Fruit fly (Drosophila melanogaster) whole organism, pupa: ENCODE data around the gene sim.

Experiments
- CG10348 ChIP-seq: fragments of 200-800 bp; sonication (Bioruptor generic); IDR thresholded peaks from 2 replicates; pipeline ENCODE4 v1.3.6; 2022; ENCODE audit warnings: missing biosample characterization, missing genetic modification characterization
- CG12605 ChIP-seq: fragments of 200-800 bp; sonication (Bioruptor generic); IDR thresholded peaks from 2 replicates; pipeline ENCODE4 v1.3.6; 2022; ENCODE audit warnings: missing biosample characterization, missing genetic modification characterization
- CG13204 ChIP-seq: fragments of 200-800 bp; sonication (Bioruptor generic); optimal IDR thresholded peaks from 2 replicates; lab custom pipeline; 2018; ENCODE audit warnings: missing biosample characterization, mild to moderate bottlenecking, missing genetic modification characterization, moderate library complexity
- CG14655 ChIP-seq: fragments of 200-800 bp; sonication (Bioruptor generic); optimal IDR thresholded peaks from 3 replicates; lab custom pipeline; 2017; ENCODE audit warnings: mild to moderate bottlenecking, missing biosample characterization, missing genetic modification reagents, missing genetic modification characterization
- CG15710 ChIP-seq: fragments of 200-800 bp; sonication (Bioruptor generic); optimal IDR thresholded peaks from 2 replicates; lab custom pipeline; 2018; ENCODE audit warnings: missing biosample characterization, mild to moderate bottlenecking, missing genetic modification characterization, moderate library complexity
- CG17806 ChIP-seq: fragments of 200-800 bp; sonication (Bioruptor generic); optimal IDR thresholded peaks from 2 replicates; lab custom pipeline; 2018; ENCODE audit warnings: missing biosample characterization, mild to moderate bottlenecking, missing genetic modification characterization, moderate library complexity
- CG32121 ChIP-seq: fragments of 200-800 bp; sonication (Bioruptor generic); IDR thresholded peaks from 2 replicates; pipeline ENCODE4 v1.3.6; 2022; ENCODE audit warnings: missing biosample characterization, missing genetic modification characterization
- CG34367 ChIP-seq: fragments of 200-800 bp; sonication (Bioruptor generic); optimal IDR thresholded peaks from 2 replicates; lab custom pipeline; 2018; ENCODE audit warnings: missing biosample characterization, mild to moderate bottlenecking, missing genetic modification characterization
- CG4496 ChIP-seq: fragments of 200-800 bp; sonication (Bioruptor generic); IDR thresholded peaks from 3 replicates; pipeline ENCODE4 v1.3.6; 2022; ENCODE audit warnings: missing biosample characterization, missing genetic modification characterization
- CG8159 ChIP-seq: fragments of 200-800 bp; sonication (Bioruptor generic); optimal IDR thresholded peaks from 3 replicates; lab custom pipeline; 2018; ENCODE audit warnings: missing biosample characterization, mild to moderate bottlenecking, missing genetic modification characterization, moderate library complexity
- CG8301 ChIP-seq: fragments of 200-800 bp; sonication (Bioruptor generic); optimal IDR thresholded peaks from 2 replicates; lab custom pipeline; 2018; ENCODE audit warnings: missing biosample characterization, mild to moderate bottlenecking, missing genetic modification characterization
- CG9948 ChIP-seq: fragments of 200-800 bp; sonication (Bioruptor generic); optimal IDR thresholded peaks from 2 replicates; lab custom pipeline; 2018; ENCODE audit warnings: missing biosample characterization, mild to moderate bottlenecking, missing genetic modification characterization, moderate library complexity
- D1 ChIP-seq: fragments of 200-800 bp; sonication (Bioruptor generic); optimal IDR thresholded peaks from 2 replicates; lab custom pipeline; 2018; ENCODE audit warnings: missing biosample characterization, mild to moderate bottlenecking, missing genetic modification characterization, moderate library complexity
- EcR ChIP-seq: fragments of 200-800 bp; sonication (Bioruptor generic); optimal IDR thresholded peaks from 3 replicates; lab custom pipeline; 2019; ENCODE audit warnings: missing biosample characterization, missing genetic modification characterization, mild to moderate bottlenecking, moderate library complexity, missing genetic modification reagents
- Ets98B ChIP-seq: fragments of 200-800 bp; sonication (Bioruptor generic); IDR thresholded peaks from 2 replicates; pipeline ENCODE4 v1.3.6; 2022; ENCODE audit warnings: missing biosample characterization, missing genetic modification characterization
- Pif1A ChIP-seq: fragments of 200-800 bp; sonication (Bioruptor generic); optimal IDR thresholded peaks from 3 replicates; lab custom pipeline; 2016; ENCODE audit warnings: missing biosample characterization, missing genetic modification characterization
- Pif1B ChIP-seq: fragments of 200-800 bp; sonication (Bioruptor generic); optimal IDR thresholded peaks from 3 replicates; lab custom pipeline; 2016; ENCODE audit warnings: missing biosample characterization, missing genetic modification characterization
- Snoo ChIP-seq: fragments of 200-800 bp; sonication (Bioruptor generic); optimal IDR thresholded peaks from 3 replicates; lab custom pipeline; 2017; ENCODE audit warnings: missing biosample characterization, mild to moderate bottlenecking, missing genetic modification characterization, inconsistent platforms
- fd96Ca ChIP-seq: fragments of 200-800 bp; sonication (Bioruptor generic); IDR thresholded peaks from 3 replicates; pipeline ENCODE4 v1.3.6; 2022; ENCODE audit warnings: missing biosample characterization, missing genetic modification characterization
- gl ChIP-seq: fragments of 200-800 bp; sonication (Bioruptor generic); optimal IDR thresholded peaks from 2 replicates; lab custom pipeline; 2018; ENCODE audit warnings: missing biosample characterization, mild to moderate bottlenecking, missing genetic modification characterization
- rn ChIP-seq: fragments of 200-800 bp; sonication (Bioruptor generic); IDR thresholded peaks from 2 replicates; pipeline ENCODE4 v1.3.6; 2022; ENCODE audit warnings: missing biosample characterization, missing genetic modification characterization

Gene sim

dm6 chr3R:13012990-13013389 is 44.6 kb upstream of the sim start:
- 0 out of 2 replicates have a peak, but pooled peaks have one; percentile 14 for TF ChIP-seq CG32121 (GFP tag; lab: Robert Waterston, UW)
- no peak for TF ChIP-seq CG14655 (GFP tag; lab: Kevin White, UChicago)
- TF ChIP-seq Ets98B (GFP tag; lab: Robert Waterston, UW), result no peak
- TF ChIP-seq Pif1A, result no peak
- TF ChIP-seq Pif1B (GFP tag; lab: Kevin White, UChicago), result no peak
- TF ChIP-seq CG13204 (GFP tag; lab: Kevin White, UChicago), result peak; percentile 70
- TF ChIP-seq EcR (GFP tag; lab: Kevin White, UChicago), result no peak
- TF ChIP-seq CG12605 (GFP tag; lab: Robert Waterston, UW), result peak; percentile 18; the same call in 1 of the 2 replicates
- no peak for TF ChIP-seq CG9948 (tag; lab: Kevin White, UChicago)
- TF ChIP-seq CG4496 (GFP tag; lab: Robert Waterston, UW), result 0 out of 3 replicates have a peak, but pooled peaks have one; percentile 16
- peak; percentile 32; the same call in 1 of the 3 replicates for TF ChIP-seq fd96Ca (GFP tag; lab: Robert Waterston, UW)
- TF ChIP-seq CG34367 (tag; lab: Kevin White, UChicago), result no peak
- no peak for TF ChIP-seq D1 (tag; lab: Kevin White, UChicago)
- TF ChIP-seq CG8159, result no peak
- TF ChIP-seq, all 21 proteins: peak for 5

- no peak for TF ChIP-seq Pif1A
- no peak for TF ChIP-seq CG34367 (tag; lab: Kevin White, UChicago)
- no peak for TF ChIP-seq CG15710 (tag; lab: Kevin White, UChicago)
- TF ChIP-seq CG14655 (GFP tag; lab: Kevin White, UChicago), result peak; percentile 22
- TF ChIP-seq Pif1B (GFP tag; lab: Kevin White, UChicago), result no peak
- no peak for TF ChIP-seq CG10348 (GFP tag; lab: Robert Waterston, UW)
- no peak for TF ChIP-seq CG8159
- no peak for TF ChIP-seq Snoo
- TF ChIP-seq CG8301 (tag; lab: Kevin White, UChicago), result no peak
- no peak for TF ChIP-seq CG9948 (tag; lab: Kevin White, UChicago)
- no peak for TF ChIP-seq CG17806 (tag; lab: Kevin White, UChicago)
- no peak for TF ChIP-seq gl (tag; lab: Kevin White, UChicago)
- TF ChIP-seq Ets98B (GFP tag; lab: Robert Waterston, UW), result peak; percentile 34
- TF ChIP-seq fd96Ca (GFP tag; lab: Robert Waterston, UW), result peak; percentile 48; the same call in 2 of the 3 replicates
- TF ChIP-seq CG4496 (GFP tag; lab: Robert Waterston, UW), result peak; percentile 58
- TF ChIP-seq CG13204 (GFP tag; lab: Kevin White, UChicago), result no peak
- TF ChIP-seq D1 (tag; lab: Kevin White, UChicago), result no peak
- TF ChIP-seq CG12605 (GFP tag; lab: Robert Waterston, UW), result 0 out of 2 replicates have a peak, but pooled peaks have one; percentile 9
- no peak for TF ChIP-seq EcR (GFP tag; lab: Kevin White, UChicago)
- 0 out of 2 replicates have a peak, but pooled peaks have one; percentile 30 for TF ChIP-seq rn (GFP tag; lab: Robert Waterston, UW)
- TF ChIP-seq CG32121 (GFP tag; lab: Robert Waterston, UW), result peak; percentile 54; the same call in 1 of the 2 replicates
Observed at dm6 chr3R:13014168-13014881, 43.2 kb upstream of the sim start.

- TF ChIP-seq CG4496 (GFP tag; lab: Robert Waterston, UW) (peak; percentile 10; the same call in 1 of the 3 replicates), CG15710 (tag; lab: Kevin White, UChicago) (no peak)
Observed at dm6 chr3R:13015402-13015801, 42.2 kb upstream of the sim start.

dm6 chr3R:13015811-13016766 is 41.5 kb upstream of the sim start:
- TF ChIP-seq CG8301 (tag; lab: Kevin White, UChicago) (peak; percentile 2), Ets98B (GFP tag; lab: Robert Waterston, UW) (0 out of 2 replicates have a peak, but pooled peaks have one; percentile 17), rn (GFP tag; lab: Robert Waterston, UW) (no peak), CG14655 (GFP tag; lab: Kevin White, UChicago) (peak; percentile 26), CG32121 (GFP tag; lab: Robert Waterston, UW) (peak; percentile 38; the same call in 1 of the 2 replicates), CG17806 (tag; lab: Kevin White, UChicago) (no peak), CG8159 (peak; percentile 5), Pif1B (GFP tag; lab: Kevin White, UChicago) (no peak), CG13204 (GFP tag; lab: Kevin White, UChicago) (peak; percentile 94), CG4496 (GFP tag; lab: Robert Waterston, UW) (peak; percentile 67; the same call in 2 of the 3 replicates), CG12605 (GFP tag; lab: Robert Waterston, UW) (peak; percentile 47; the same call in 1 of the 2 replicates), D1 (tag; lab: Kevin White, UChicago) (no peak), CG9948 (tag; lab: Kevin White, UChicago) (no peak), fd96Ca (GFP tag; lab: Robert Waterston, UW) (no peak), EcR (GFP tag; lab: Kevin White, UChicago) (peak; percentile 85), Pif1A (no peak), CG15710 (tag; lab: Kevin White, UChicago) (no peak), CG34367 (tag; lab: Kevin White, UChicago) (peak; percentile 1), gl (tag; lab: Kevin White, UChicago) (peak; percentile 71)
